Worm (Caenorhabditis elegans) whole organism, L1 larva: ENCODE results near the gene pap-3.
A peak's percentile ranks its signal among the peaks of the same experiment; 100 is the strongest.

Experiments
- C04F5.9 ChIP-seq: sonication (generic microtip); optimal IDR thresholded peaks from 2 replicates; lab custom pipeline; 2016; ENCODE audit warnings: missing genetic modification characterization, missing compliant biosample characterization
- Y116A8C.19 ChIP-seq: sonication (generic microtip); optimal IDR thresholded peaks from 2 replicates; lab custom pipeline; 2016; ENCODE audit warnings: missing compliant biosample characterization, missing genetic modification characterization, borderline replicate concordance
- aha-1 ChIP-seq: fragments of 150-350 bp; optimal IDR thresholded peaks from 2 replicates; lab custom pipeline; 2014; ENCODE audit warnings: missing biosample characterization, missing genetic modification characterization
- aly-2 ChIP-seq: fragments of 150-350 bp; optimal IDR thresholded peaks from 2 replicates; lab custom pipeline; 2014; ENCODE audit warnings: missing biosample characterization, missing genetic modification characterization
- ama-1 ChIP-seq: fragments of 150-350 bp; optimal IDR thresholded peaks from 2 replicates; lab custom pipeline; 2014
- blmp-1 ChIP-seq: fragments of 150-350 bp; optimal IDR thresholded peaks from 2 replicates; lab custom pipeline; 2014; ENCODE audit warnings: missing biosample characterization, missing genetic modification characterization
- ceh-82 ChIP-seq, 3 experiments: fragments of 150-350 bp in 1 of 3; sonication (generic microtip) in 2 of 3; optimal IDR thresholded peaks; 2 replicates each; lab custom pipeline; 2014 to 2017; ENCODE audit warnings: missing biosample characterization in 3 of 3, missing genetic modification characterization in 3 of 3
- ceh-88 ChIP-seq: fragments of 200-800 bp; sonication (Bioruptor generic); IDR thresholded peaks from 2 replicates; pipeline ENCODE4 v1.3.6; 2022; ENCODE audit warnings: missing genetic modification characterization, missing compliant biosample characterization
- ceh-90 ChIP-seq: sonication (generic microtip); optimal IDR thresholded peaks from 2 replicates; lab custom pipeline; 2016; ENCODE audit warnings: missing genetic modification characterization, missing compliant biosample characterization
- ces-1 ChIP-seq: fragments of 150-350 bp; optimal IDR thresholded peaks from 2 replicates; lab custom pipeline; 2014; ENCODE audit warnings: missing biosample characterization, missing genetic modification reagents, missing genetic modification characterization
- dsc-1 ChIP-seq: sonication (generic microtip); optimal IDR thresholded peaks from 2 replicates; lab custom pipeline; 2016; ENCODE audit warnings: mild to moderate bottlenecking, missing genetic modification characterization, missing compliant biosample characterization
- egl-27 ChIP-seq, 2 experiments: fragments of 150-350 bp in 1 of 2; sonication (generic microtip); optimal IDR thresholded peaks; 3 replicates each; lab custom pipeline; 2017 to 2018; ENCODE audit warnings: missing biosample characterization in 2 of 2, missing genetic modification characterization in 2 of 2, missing genetic modification reagents in 2 of 2
- elt-2 ChIP-seq: sonication (generic microtip); optimal IDR thresholded peaks from 2 replicates; lab custom pipeline; 2016; ENCODE audit warnings: missing genetic modification characterization, mild to moderate bottlenecking, inconsistent platforms, missing compliant biosample characterization, missing genetic modification reagents
- elt-3 ChIP-seq, 6 experiments: fragments of 150-350 bp in 1 of 6; sonication (generic microtip); optimal IDR thresholded peaks; 2 replicates each; lab custom pipeline; 2017 to 2018; ENCODE audit warnings: missing biosample characterization in 6 of 6, missing genetic modification characterization in 6 of 6, inconsistent platforms in 1 of 6
- fkh-8 ChIP-seq: sonication (generic microtip); optimal IDR thresholded peaks from 2 replicates; lab custom pipeline; 2016; ENCODE audit warnings: mild to moderate bottlenecking, missing genetic modification characterization, missing compliant biosample characterization
- fos-1 ChIP-seq: fragments of 150-350 bp; optimal IDR thresholded peaks from 2 replicates; lab custom pipeline; 2014; ENCODE audit warnings: missing biosample characterization, missing genetic modification characterization
- grh-1 ChIP-seq: fragments of 200-800 bp; sonication (Bioruptor generic); IDR thresholded peaks from 2 replicates; pipeline ENCODE4 v1.3.6; 2022; ENCODE audit warnings: missing genetic modification reagents, missing genetic modification characterization, missing compliant biosample characterization
- hlh-17 ChIP-seq: fragments of 200-800 bp; sonication (Bioruptor generic); optimal IDR thresholded peaks from 2 replicates; lab custom pipeline; 2018; ENCODE audit warnings: missing genetic modification characterization, mild to moderate bottlenecking, missing compliant biosample characterization, moderate library complexity, borderline replicate concordance
- hlh-4 ChIP-seq: sonication (generic microtip); optimal IDR thresholded peaks from 2 replicates; lab custom pipeline; 2016; ENCODE audit warnings: mild to moderate bottlenecking, missing genetic modification characterization, missing compliant biosample characterization
- hpl-2 ChIP-seq: fragments of 150-350 bp; optimal IDR thresholded peaks from 2 replicates; lab custom pipeline; 2014; ENCODE audit warnings: missing biosample characterization, missing genetic modification reagents, missing genetic modification characterization
- isw-1 ChIP-seq: fragments of 200-800 bp; sonication (Bioruptor generic); IDR thresholded peaks from 2 replicates; pipeline ENCODE4 v1.3.6; 2022; ENCODE audit warnings: missing genetic modification characterization, missing compliant biosample characterization
- lin-13 ChIP-seq: fragments of 150-350 bp; optimal IDR thresholded peaks from 2 replicates; lab custom pipeline; 2014; ENCODE audit warnings: missing biosample characterization, missing genetic modification reagents, missing genetic modification characterization
- lin-14 ChIP-seq: fragments of 200-800 bp; sonication (Bioruptor generic); optimal IDR thresholded peaks from 2 replicates; lab custom pipeline; 2018; ENCODE audit warnings: mild to moderate bottlenecking, missing genetic modification characterization, moderate library complexity, missing compliant biosample characterization
- lin-15B ChIP-seq: fragments of 150-350 bp; sonication (generic microtip); optimal IDR thresholded peaks from 3 replicates; lab custom pipeline; 2014; ENCODE audit warnings: missing biosample characterization, missing genetic modification characterization
- lin-39 ChIP-seq: fragments of 150-350 bp; optimal IDR thresholded peaks from 2 replicates; lab custom pipeline; 2014; ENCODE audit warnings: missing biosample characterization, missing genetic modification reagents, missing genetic modification characterization
- lsy-2 ChIP-seq, 2 experiments: fragments of 150-350 bp; optimal IDR thresholded peaks; 2 replicates each; lab custom pipeline; 2014; ENCODE audit warnings: missing biosample characterization in 2 of 2, missing genetic modification characterization in 2 of 2
- mdl-1 ChIP-seq, 2 experiments: fragments of 150-350 bp; optimal IDR thresholded peaks; 2 replicates each; lab custom pipeline; 2014 to 2017; ENCODE audit warnings: missing biosample characterization in 2 of 2, missing genetic modification characterization in 2 of 2, inconsistent platforms in 1 of 2
- mep-1 ChIP-seq: fragments of 150-350 bp; optimal IDR thresholded peaks from 2 replicates; lab custom pipeline; 2014; ENCODE audit warnings: missing biosample characterization, missing genetic modification characterization
- nhr-12 ChIP-seq: sonication (generic microtip); optimal IDR thresholded peaks from 2 replicates; lab custom pipeline; 2017; ENCODE audit warnings: missing biosample characterization, missing genetic modification characterization
- nhr-19 ChIP-seq: fragments of 200-800 bp; sonication (Bioruptor generic); conservative IDR thresholded peaks from 2 replicates; pipeline ENCODE4 v1.3.6; 2022; ENCODE audit warnings: missing genetic modification characterization, missing compliant biosample characterization
- nhr-237 ChIP-seq: fragments of 150-350 bp; optimal IDR thresholded peaks from 2 replicates; lab custom pipeline; 2014; ENCODE audit warnings: missing biosample characterization, missing genetic modification characterization
- nhr-71 ChIP-seq: sonication (generic microtip); optimal IDR thresholded peaks from 2 replicates; lab custom pipeline; 2016; ENCODE audit warnings: mild to moderate bottlenecking, missing genetic modification characterization, moderate library complexity, missing compliant biosample characterization
- nhr-76 ChIP-seq: sonication (generic microtip); optimal IDR thresholded peaks from 2 replicates; lab custom pipeline; 2017; ENCODE audit warnings: missing biosample characterization, missing genetic modification characterization
- nhr-84 ChIP-seq: sonication (generic microtip); optimal IDR thresholded peaks from 2 replicates; lab custom pipeline; 2017; ENCODE audit warnings: missing biosample characterization, missing genetic modification characterization
- nhr-85 ChIP-seq: sonication (generic microtip); peaks from one replicate; lab custom pipeline; 2016; ENCODE audit warnings: missing genetic modification characterization, inconsistent platforms, missing compliant biosample characterization
- nhr-90 ChIP-seq: sonication (generic microtip); optimal IDR thresholded peaks from 2 replicates; lab custom pipeline; 2016; ENCODE audit warnings: mild to moderate bottlenecking, missing genetic modification characterization, missing compliant biosample characterization; ENCODE audit not compliant: poor library complexity
- pag-3 ChIP-seq: sonication (generic microtip); optimal IDR thresholded peaks from 2 replicates; lab custom pipeline; 2017; ENCODE audit warnings: missing genetic modification characterization, mild to moderate bottlenecking, missing compliant biosample characterization, antibody characterized with exemption, borderline replicate concordance; ENCODE audit not compliant: insufficient read depth
- pax-3 ChIP-seq: fragments of 200-800 bp; sonication (Bioruptor generic); optimal IDR thresholded peaks from 2 replicates; lab custom pipeline; 2018; ENCODE audit warnings: mild to moderate bottlenecking, missing genetic modification characterization, moderate library complexity, missing compliant biosample characterization
- snpc-4 ChIP-seq: fragments of 150-350 bp; optimal IDR thresholded peaks from 2 replicates; lab custom pipeline; 2014; ENCODE audit warnings: missing biosample characterization, missing genetic modification characterization
- sox-4 ChIP-seq: sonication (generic microtip); optimal IDR thresholded peaks from 2 replicates; lab custom pipeline; 2016; ENCODE audit warnings: missing genetic modification characterization, missing compliant biosample characterization
- sup-37 ChIP-seq: fragments of 200-800 bp; sonication (Bioruptor generic); optimal IDR thresholded peaks from 2 replicates; lab custom pipeline; 2018; ENCODE audit warnings: mild to moderate bottlenecking, missing genetic modification characterization, missing compliant biosample characterization
- tbx-2 ChIP-seq: sonication (generic microtip); optimal IDR thresholded peaks from 2 replicates; lab custom pipeline; 2016; ENCODE audit warnings: missing genetic modification characterization, missing compliant biosample characterization
- tlp-1 ChIP-seq: fragments of 150-350 bp; optimal IDR thresholded peaks from 2 replicates; lab custom pipeline; 2014; ENCODE audit warnings: missing biosample characterization, missing genetic modification characterization
- vab-15 ChIP-seq: sonication (generic microtip); optimal IDR thresholded peaks from 2 replicates; lab custom pipeline; 2017; ENCODE audit warnings: missing genotype, mild to moderate bottlenecking, missing genetic modification characterization, missing compliant biosample characterization
- ztf-11 ChIP-seq, 2 experiments: sonication (generic microtip); optimal IDR thresholded peaks; 2 replicates each; lab custom pipeline; 2016 to 2017; ENCODE audit warnings: missing genetic modification characterization in 2 of 2, missing biosample characterization in 1 of 2, missing compliant biosample characterization in 1 of 2
- ztf-4 ChIP-seq: fragments of 150-350 bp; optimal IDR thresholded peaks from 2 replicates; lab custom pipeline; 2014; ENCODE audit warnings: missing biosample characterization, missing genetic modification characterization

pap-3 gene

DNA sequence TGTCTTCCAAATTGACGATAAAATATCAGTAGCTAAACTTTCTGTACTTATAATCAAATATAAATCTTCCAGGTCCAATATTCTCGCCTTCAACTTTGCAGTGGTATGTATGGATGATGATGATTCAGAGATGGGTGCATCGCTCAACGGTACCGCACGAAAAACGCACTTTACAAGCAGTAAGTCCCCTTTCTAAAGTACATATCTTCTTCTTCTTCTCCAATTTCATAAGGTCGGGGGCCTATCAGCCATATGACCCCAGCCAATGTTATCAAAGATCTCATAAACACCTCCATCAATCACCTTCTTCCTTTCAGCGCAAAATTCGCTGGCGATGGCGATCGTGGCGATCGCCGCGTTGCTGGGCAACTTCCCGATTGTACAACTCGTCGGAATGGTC is 27.1 kb upstream of the pap-3 start:
- no peak for TF ChIP-seq nhr-19 (GFP tag; lab: Robert Waterston, UW)
- no peak for TF ChIP-seq pax-3
- peak; percentile 69 for TF ChIP-seq nhr-85 (tag; lab: Kevin White, UChicago)
- TF ChIP-seq blmp-1 (tag; lab: Kevin White, UChicago) = peak; percentile 46
- no peak for TF ChIP-seq elt-3 (tag; optimal IDR thresholded peaks at IDR 0.05; lab: Kevin White, UChicago)
- TF ChIP-seq nhr-71 = peak; percentile 7
- TF ChIP-seq mdl-1 (tag; optimal IDR thresholded peaks at IDR 0.05; lab: Kevin White, UChicago) = no peak
- TF ChIP-seq sox-4 (tag; lab: Kevin White, UChicago) = no peak
- no peak for TF ChIP-seq nhr-90 (tag; lab: Kevin White, UChicago)

DNA sequence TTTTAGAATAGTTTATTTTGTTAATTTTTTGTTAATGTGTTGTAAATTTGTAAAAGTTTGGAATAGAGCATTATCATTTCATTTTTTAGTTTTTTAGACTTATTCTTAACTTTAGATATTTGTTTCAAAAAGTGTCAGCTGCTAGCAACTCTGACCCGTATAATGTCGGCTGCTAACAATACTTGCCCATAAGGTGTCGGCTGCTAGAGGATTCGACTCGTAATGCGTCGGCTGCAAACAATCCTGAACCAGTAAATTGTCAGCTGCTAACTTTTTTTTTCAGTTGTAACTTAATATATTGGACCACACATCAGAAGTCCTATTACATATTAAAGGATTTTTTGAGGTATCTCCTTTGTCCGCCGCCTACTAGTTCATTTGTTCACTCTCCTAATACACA is 26.4 kb upstream of the pap-3 start:
- TF ChIP-seq elt-2 (tag; lab: Kevin White, UChicago) (no peak), grh-1 (GFP tag; lab: Robert Waterston, UW) (no peak), hlh-17 (GFP tag; lab: Kevin White, UChicago) (no peak), Y116A8C.19 (tag; lab: Kevin White, UChicago) (no peak), nhr-71 (no peak), nhr-85 (tag; lab: Kevin White, UChicago) (no peak), snpc-4 (tag; lab: Kevin White, UChicago) (peak; percentile 27), lin-15B (tag; lab: Kevin White, UChicago) (no peak), mep-1 (tag; lab: Kevin White, UChicago) (no peak)

DNA sequence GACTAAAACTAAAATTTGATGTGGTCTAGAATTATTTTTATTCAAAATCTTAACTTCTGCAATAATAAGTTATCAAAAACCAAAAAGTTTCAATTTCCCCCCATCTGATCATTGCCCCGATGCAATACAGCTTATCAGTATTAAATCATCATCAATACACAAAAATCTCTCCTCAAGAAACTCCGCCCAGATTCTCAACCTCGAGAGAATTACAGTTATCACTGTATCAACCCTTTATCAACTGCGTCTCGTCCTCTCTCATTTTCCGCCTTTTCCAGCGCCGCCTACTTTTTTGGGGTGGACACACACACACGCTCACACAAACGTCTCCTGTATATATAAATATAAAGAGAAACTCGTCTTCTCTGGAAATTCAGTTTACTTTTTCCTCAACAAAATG is 25.9 kb upstream of the pap-3 start, which contains the start of gene T27D12.1:
Gene T27D12.1 (plus strand): TSS at position 301 of the 400 bp plus-strand sequence.
- TF ChIP-seq lin-39 (tag; lab: Kevin White, UChicago) (no peak), sup-37 (GFP tag; lab: Kevin White, UChicago) (no peak), aha-1 (tag; lab: Kevin White, UChicago) (no peak), lin-14 (GFP tag; lab: Kevin White, UChicago) (no peak), ztf-11 (tag; optimal IDR thresholded peaks at IDR 0.05; lab: Kevin White, UChicago) (no peak)

DNA sequence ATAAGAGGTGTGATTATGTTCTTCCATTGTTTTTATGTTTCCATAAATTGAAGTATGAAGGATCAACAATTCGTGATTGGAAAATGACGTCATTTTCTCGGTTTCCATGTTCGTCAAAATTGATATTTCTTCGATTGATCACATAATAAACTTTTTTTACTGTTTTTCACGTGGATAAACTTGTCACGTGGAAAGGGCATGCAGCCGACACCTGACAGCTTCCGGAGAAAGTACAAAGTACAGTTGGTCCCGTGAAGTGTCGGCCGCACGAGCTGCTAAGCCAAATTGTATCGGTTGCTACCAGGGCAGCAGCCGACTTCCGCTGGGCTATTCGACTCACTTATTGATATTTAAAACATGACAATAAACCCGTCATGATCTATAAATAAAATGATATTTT is 25.3 kb upstream of the pap-3 start:
- TF ChIP-seq ces-1 (GFP tag; lab: Kevin White, UChicago) = no peak
- TF ChIP-seq tlp-1 (tag; lab: Kevin White, UChicago) = no peak
- no peak for TF ChIP-seq ama-1
- no peak for TF ChIP-seq vab-15 (tag; lab: Kevin White, UChicago)
- no peak for TF ChIP-seq nhr-237 (tag; lab: Kevin White, UChicago)
- no peak for TF ChIP-seq pax-3
- TF ChIP-seq snpc-4 (tag; lab: Kevin White, UChicago) = peak; percentile 80
- TF ChIP-seq nhr-71 = peak; percentile 57
- TF ChIP-seq egl-27 (tag; optimal IDR thresholded peaks at IDR 0.05; lab: Kevin White, UChicago) = no peak
- no peak for TF ChIP-seq lin-39 (tag; lab: Kevin White, UChicago)
- TF ChIP-seq nhr-12 (tag; lab: Kevin White, UChicago) = no peak
- no peak for TF ChIP-seq ceh-88 (GFP tag; lab: Robert Waterston, UW)
- no peak for TF ChIP-seq pag-3 (tag; lab: Kevin White, UChicago)
- no peak for TF ChIP-seq ceh-82 (tag; optimal IDR thresholded peaks at IDR 0.05; lab: Kevin White, UChicago)
- TF ChIP-seq fos-1 = no peak
- peak; percentile 35 for TF ChIP-seq lin-14 (GFP tag; lab: Kevin White, UChicago)
- no peak for TF ChIP-seq lsy-2 (tag; optimal IDR thresholded peaks at IDR 0.05; lab: Kevin White, UChicago)
- TF ChIP-seq nhr-85 (tag; lab: Kevin White, UChicago) = peak; percentile 90
- no peak for TF ChIP-seq ceh-90 (tag; lab: Kevin White, UChicago)
- TF ChIP-seq hlh-4 = no peak
- no peak for TF ChIP-seq ztf-4 (tag; lab: Kevin White, UChicago)
- TF ChIP-seq C04F5.9 (tag; lab: Kevin White, UChicago) = no peak
- TF ChIP-seq sox-4 (tag; lab: Kevin White, UChicago) = no peak
- TF ChIP-seq aly-2 (tag; lab: Kevin White, UChicago) = no peak
- no peak for TF ChIP-seq lin-13 (GFP tag; lab: Kevin White, UChicago)
- TF ChIP-seq nhr-84 = no peak
- TF ChIP-seq sup-37 (GFP tag; lab: Kevin White, UChicago) = no peak
- TF ChIP-seq dsc-1 (tag; lab: Kevin White, UChicago) = no peak
- no peak for TF ChIP-seq fkh-8 (tag; lab: Kevin White, UChicago)
- no peak for TF ChIP-seq isw-1 (GFP tag; lab: Robert Waterston, UW)
- no peak for TF ChIP-seq nhr-76 (tag; lab: Kevin White, UChicago)
- no peak for TF ChIP-seq hpl-2 (GFP tag; lab: Kevin White, UChicago)
- no peak for TF ChIP-seq tbx-2 (tag; lab: Kevin White, UChicago)
